Worm (Caenorhabditis elegans) whole organism, L3 larva: ENCODE data around the gene Y43F8B.23.
A peak's percentile ranks its signal among the peaks of the same experiment; 100 is the strongest.

Experiments
- ZK546.5 ChIP-seq: sonication (generic microtip); optimal IDR thresholded peaks from 2 replicates; lab custom pipeline; 2017; ENCODE audit warnings: missing biosample characterization, missing genetic modification characterization
- aly-2 ChIP-seq: fragments of 150-350 bp; optimal IDR thresholded peaks from 2 replicates; lab custom pipeline; 2014; ENCODE audit warnings: missing biosample characterization, missing genetic modification characterization
- ceh-16 ChIP-seq: sonication (generic microtip); optimal IDR thresholded peaks from 2 replicates; lab custom pipeline; 2017; ENCODE audit warnings: missing biosample characterization, missing genetic modification characterization
- ceh-28 ChIP-seq: fragments of 150-350 bp; optimal IDR thresholded peaks from 2 replicates; lab custom pipeline; 2014; ENCODE audit warnings: missing biosample characterization, missing genetic modification reagents, missing genetic modification characterization
- ceh-82 ChIP-seq: fragments of 150-350 bp; optimal IDR thresholded peaks from 2 replicates; lab custom pipeline; 2014; ENCODE audit warnings: missing biosample characterization, missing genetic modification characterization
- egl-27 ChIP-seq: sonication (generic microtip); optimal IDR thresholded peaks from 4 replicates; lab custom pipeline; 2017; ENCODE audit warnings: missing biosample characterization, missing genetic modification reagents, missing genetic modification characterization
- elt-2 ChIP-seq: sonication (generic microtip); optimal IDR thresholded peaks from 2 replicates; lab custom pipeline; 2016; ENCODE audit warnings: missing genetic modification reagents, mild to moderate bottlenecking, missing genetic modification characterization, missing compliant biosample characterization
- elt-3 ChIP-seq, 3 experiments: fragments of 150-350 bp in 1 of 3; sonication (generic microtip) in 2 of 3; optimal IDR thresholded peaks; 2 replicates in 2 of 3; 4 replicates in 1 of 3; lab custom pipeline; 2014 to 2017; ENCODE audit warnings: missing biosample characterization in 3 of 3, missing genetic modification characterization in 3 of 3
- eor-1 ChIP-seq, 2 experiments: fragments of 150-350 bp; optimal IDR thresholded peaks; 2 replicates each; lab custom pipeline; 2014 to 2018; ENCODE audit warnings: missing biosample characterization in 2 of 2, missing genetic modification characterization in 2 of 2
- fkh-10 ChIP-seq: sonication (generic microtip); optimal IDR thresholded peaks from 2 replicates; lab custom pipeline; 2017; ENCODE audit warnings: missing biosample characterization, missing genetic modification reagents, missing genetic modification characterization
- fos-1 ChIP-seq: fragments of 150-350 bp; optimal IDR thresholded peaks from 2 replicates; lab custom pipeline; 2014; ENCODE audit warnings: missing biosample characterization, missing genetic modification characterization
- jun-1 ChIP-seq: fragments of 150-350 bp; optimal IDR thresholded peaks from 2 replicates; lab custom pipeline; 2014; ENCODE audit warnings: missing biosample characterization, missing genetic modification reagents, missing genetic modification characterization
- lin-39 ChIP-seq: fragments of 150-350 bp; optimal IDR thresholded peaks from 2 replicates; lab custom pipeline; 2018; ENCODE audit warnings: missing biosample characterization, missing genetic modification reagents, missing genetic modification characterization
- lsy-12 ChIP-seq: sonication (generic microtip); optimal IDR thresholded peaks from 2 replicates; lab custom pipeline; 2016; ENCODE audit warnings: mild to moderate bottlenecking, missing genetic modification characterization, missing compliant biosample characterization
- mdl-1 ChIP-seq: fragments of 150-350 bp; optimal IDR thresholded peaks from 2 replicates; lab custom pipeline; 2014; ENCODE audit warnings: missing biosample characterization, missing genetic modification characterization
- mml-1 ChIP-seq: fragments of 150-350 bp; sonication (generic microtip); optimal IDR thresholded peaks from 3 replicates; lab custom pipeline; 2014; ENCODE audit warnings: missing biosample characterization, missing genetic modification characterization
- nfya-1 ChIP-seq: sonication (generic microtip); optimal IDR thresholded peaks from 2 replicates; lab custom pipeline; 2017; ENCODE audit warnings: missing genetic modification characterization, mild to moderate bottlenecking, missing compliant biosample characterization, antibody characterized with exemption, moderate library complexity; ENCODE audit not compliant: insufficient read depth
- nhr-11 ChIP-seq: fragments of 150-350 bp; optimal IDR thresholded peaks from 2 replicates; lab custom pipeline; 2014; ENCODE audit warnings: missing biosample characterization, missing genetic modification characterization
- nhr-25 ChIP-seq: sonication (generic microtip); optimal IDR thresholded peaks from 2 replicates; lab custom pipeline; 2017; ENCODE audit warnings: missing biosample characterization, missing genetic modification characterization
- nhr-28 ChIP-seq: fragments of 150-350 bp; optimal IDR thresholded peaks from 2 replicates; lab custom pipeline; 2014; ENCODE audit warnings: missing biosample characterization, missing genetic modification characterization
- nhr-76 ChIP-seq: fragments of 150-350 bp; sonication (generic microtip); optimal IDR thresholded peaks from 5 replicates; lab custom pipeline; 2014; ENCODE audit warnings: missing biosample characterization, missing genetic modification characterization
- nhr-77 ChIP-seq: fragments of 150-350 bp; optimal IDR thresholded peaks from 2 replicates; lab custom pipeline; 2014; ENCODE audit warnings: missing biosample characterization, missing genetic modification characterization
- pqm-1 ChIP-seq: fragments of 150-350 bp; optimal IDR thresholded peaks from 2 replicates; lab custom pipeline; 2017; ENCODE audit warnings: missing biosample characterization, missing genetic modification characterization, inconsistent platforms
- sea-2 ChIP-seq: fragments of 150-350 bp; sonication (generic microtip); optimal IDR thresholded peaks from 4 replicates; lab custom pipeline; 2014; ENCODE audit warnings: missing biosample characterization, missing genetic modification reagents, missing genetic modification characterization
- skn-1 ChIP-seq: fragments of 150-350 bp; optimal IDR thresholded peaks from 2 replicates; lab custom pipeline; 2014; ENCODE audit warnings: missing biosample characterization, missing genetic modification characterization
- snpc-4 ChIP-seq: fragments of 150-350 bp; optimal IDR thresholded peaks from 2 replicates; lab custom pipeline; 2014; ENCODE audit warnings: missing biosample characterization, missing genetic modification characterization
- unc-39 ChIP-seq: sonication (generic microtip); optimal IDR thresholded peaks from 4 replicates; lab custom pipeline; 2017; ENCODE audit warnings: missing biosample characterization, missing genetic modification characterization
- unc-62 ChIP-seq: fragments of 150-350 bp; sonication (generic microtip); optimal IDR thresholded peaks from 4 replicates; lab custom pipeline; 2014; ENCODE audit warnings: missing biosample characterization, missing genetic modification reagents, missing genetic modification characterization
- zag-1 ChIP-seq: fragments of 150-350 bp; optimal IDR thresholded peaks from 2 replicates; lab custom pipeline; 2014; ENCODE audit warnings: missing biosample characterization, missing genetic modification characterization
- ztf-11 ChIP-seq: fragments of 150-350 bp; optimal IDR thresholded peaks from 2 replicates; lab custom pipeline; 2014; ENCODE audit warnings: missing biosample characterization, missing genetic modification characterization
- ztf-4 ChIP-seq: fragments of 150-350 bp; optimal IDR thresholded peaks from 2 replicates; lab custom pipeline; 2014; ENCODE audit warnings: missing biosample characterization, missing genetic modification characterization

Gene Y43F8B.23

ce11 chrV:19468083-19468482, 635 bp upstream of the Y43F8B.23 start, which contains the start of gene Y43F8B.12:
Gene Y43F8B.12 (plus strand): TSS chrV:19468383.
- TF ChIP-seq nhr-28 (tag; lab: Kevin White, UChicago) (no peak), jun-1 (tag; lab: Kevin White, UChicago) (no peak), nhr-11 (no peak), ceh-82 (no peak), egl-27 (tag; lab: Kevin White, UChicago) (no peak), nfya-1 (tag; lab: Kevin White, UChicago) (no peak), nhr-25 (tag; lab: Kevin White, UChicago) (no peak), elt-3 (tag; optimal IDR thresholded peaks at IDR 0.05; lab: Kevin White, UChicago) (no peak)
- TF ChIP-seq, all 47 proteins: peak for 0

DNA sequence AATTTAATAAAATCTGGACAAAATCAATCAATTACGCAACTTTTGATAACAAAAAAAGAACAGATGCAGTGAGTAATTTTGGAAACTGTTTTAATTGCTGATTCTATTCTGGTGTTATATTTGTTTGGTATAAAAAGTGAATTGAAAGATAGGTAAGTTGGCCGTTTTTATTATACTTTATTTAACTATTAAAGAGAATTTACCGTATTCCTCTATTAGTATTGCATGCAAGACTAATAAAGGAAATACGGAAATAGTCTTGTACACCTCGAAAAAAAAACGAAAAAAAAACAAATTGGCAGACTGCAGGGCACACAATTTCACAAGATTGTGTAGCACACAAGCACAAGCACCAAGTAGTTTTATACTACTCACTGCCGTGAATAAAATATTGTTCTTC, 4.8 kb downstream of the Y43F8B.23 start, which contains the start of gene Y43F8B.25:
Gene Y43F8B.25 (plus strand): TSS at position 301 of the 400 bp plus-strand sequence.
- TF ChIP-seq aly-2: no peak
- no peak for TF ChIP-seq mdl-1 (tag; lab: Kevin White, UChicago)
- no peak for TF ChIP-seq zag-1 (tag; lab: Kevin White, UChicago)
- no peak for TF ChIP-seq eor-1 (tag; optimal IDR thresholded peaks at IDR 0.05; lab: Kevin White, UChicago)
- TF ChIP-seq, all 47 proteins: peak for 0

DNA sequence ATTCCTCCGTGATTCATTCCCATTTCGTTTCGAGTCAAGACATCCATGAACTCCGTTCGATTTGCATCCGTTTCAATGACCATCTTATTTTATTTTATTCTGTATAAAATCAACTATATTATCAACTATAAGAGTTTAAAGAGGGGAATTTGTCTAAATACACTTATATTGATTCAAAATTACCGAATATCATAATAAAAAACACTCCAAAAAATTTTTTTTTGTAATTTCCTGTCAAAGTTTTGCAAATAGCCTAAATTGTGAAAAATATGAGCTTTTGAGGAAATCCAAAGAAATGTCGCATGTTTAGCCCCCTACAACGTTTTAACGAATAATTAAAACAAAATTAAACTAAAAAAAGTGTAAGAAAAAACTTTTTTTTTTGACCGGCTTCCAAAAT, 5.4 kb downstream of the Y43F8B.23 start, which contains the start of gene Y43F8B.15:
Gene Y43F8B.15 (minus strand): TSS at position 101 of the 400 bp plus-strand sequence.
- TF ChIP-seq ceh-28 (tag; lab: Kevin White, UChicago) (no peak), jun-1 (tag; lab: Kevin White, UChicago) (no peak), mml-1 (tag; lab: Kevin White, UChicago) (no peak)
- TF ChIP-seq, all 47 proteins: peak for 0

- peak; percentile 56 for TF ChIP-seq elt-2 (tag; lab: Kevin White, UChicago)
- peak; percentile 8 for TF ChIP-seq pqm-1 (tag; lab: Kevin White, UChicago)
Measured at ce11 chrV:19459501-19459900, 7.9 kb downstream of the Y43F8B.23 start.

ce11 chrV:19457120-19457519, 10.3 kb downstream of the Y43F8B.23 start, which contains the start of gene Y43F8B.24:
Gene Y43F8B.24 (plus strand): TSS chrV:19457420.
- TF ChIP-seq unc-39 (tag; lab: Kevin White, UChicago) (no peak), elt-2 (tag; lab: Kevin White, UChicago) (peak; percentile 14)

DNA sequence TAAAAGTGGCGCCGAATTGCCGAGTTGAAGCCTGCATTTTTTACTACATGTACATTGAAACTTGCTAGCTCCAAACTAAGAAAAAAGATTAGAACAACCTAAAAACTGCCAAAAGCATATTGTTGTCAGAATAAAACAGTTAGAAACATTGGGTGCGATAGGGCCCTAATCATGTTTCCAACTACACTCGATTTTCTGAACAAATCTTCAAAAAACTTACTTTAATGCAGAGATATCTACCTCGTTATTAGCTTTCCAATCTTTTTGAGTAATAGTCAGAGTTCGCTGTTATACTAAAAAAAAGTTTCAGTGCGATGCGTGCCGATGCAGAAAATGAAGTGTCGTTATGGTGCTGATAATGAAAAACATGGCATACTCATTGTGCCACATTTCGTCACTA, 11.8 kb downstream of the Y43F8B.23 start, which contains the start of the genes Y43F8B.13 and Y43F8B.14:
Gene Y43F8B.13 (plus strand): TSS at position 301 of the 400 bp plus-strand sequence.
Gene Y43F8B.14 (minus strand): TSS at position 322 of the 400 bp plus-strand sequence.
- TF ChIP-seq lin-39 (tag; lab: Kevin White, UChicago) (no peak), elt-2 (tag; lab: Kevin White, UChicago) (peak; percentile 4), nhr-25 (tag; lab: Kevin White, UChicago) (no peak), ztf-4 (tag; lab: Kevin White, UChicago) (no peak)

DNA sequence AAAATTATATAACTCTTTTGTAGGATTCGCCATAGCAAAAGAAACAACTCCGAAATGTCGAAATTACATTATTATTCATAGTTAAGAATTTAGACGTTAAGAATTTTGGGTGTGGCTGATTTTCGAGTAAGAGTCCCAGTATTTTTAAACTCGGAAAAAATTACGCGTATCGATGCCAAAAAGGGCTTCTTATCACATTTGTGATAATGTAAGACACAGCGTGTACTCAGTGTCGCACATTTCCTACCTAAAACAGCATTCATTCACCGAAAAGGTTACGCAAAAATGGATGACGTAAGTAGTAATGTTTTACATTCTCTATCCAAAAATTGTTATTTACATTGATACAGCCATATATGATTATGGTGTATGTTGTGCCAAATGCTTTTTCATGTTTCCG, 17.9 kb downstream of the Y43F8B.23 start, which contains the start of gene M04C3.5:
Gene M04C3.5 (plus strand): TSS at position 190 of the 400 bp plus-strand sequence.
- TF ChIP-seq pqm-1 (tag; lab: Kevin White, UChicago) (peak; percentile 14), lsy-12 (tag; lab: Kevin White, UChicago) (no peak), elt-2 (tag; lab: Kevin White, UChicago) (peak; percentile 67)

- TF ChIP-seq fos-1 (tag; lab: Kevin White, UChicago): no peak
- no peak for TF ChIP-seq nhr-77 (tag; lab: Kevin White, UChicago)
- no peak for TF ChIP-seq ztf-11
- TF ChIP-seq ceh-16 (tag; lab: Kevin White, UChicago): no peak
- TF ChIP-seq skn-1 (tag; lab: Kevin White, UChicago): no peak
- TF ChIP-seq ZK546.5: no peak
- TF ChIP-seq unc-62 (GFP tag; lab: Kevin White, UChicago): no peak
- TF ChIP-seq nhr-28 (tag; lab: Kevin White, UChicago): no peak
- TF ChIP-seq egl-27 (tag; lab: Kevin White, UChicago): no peak
- no peak for TF ChIP-seq sea-2 (GFP tag; lab: Kevin White, UChicago)
- TF ChIP-seq lin-39 (tag; lab: Kevin White, UChicago): no peak
- TF ChIP-seq fkh-10 (GFP tag; lab: Kevin White, UChicago): no peak
- TF ChIP-seq nhr-76 (tag; lab: Kevin White, UChicago): no peak
- TF ChIP-seq snpc-4: no peak
Measured at ce11 chrV:19448805-19449204, 18.6 kb downstream of the Y43F8B.23 start, which contains the start of gene M04C3.2. Gene M04C3.2 (minus strand): TSS chrV:19448905.
